Worm (Caenorhabditis elegans) whole organism, midembryonic: ENCODE results near the gene larp-1.

Experiments used
- T22C8.4 ChIP-seq: fragments of 200-800 bp; sonication (Bioruptor generic); IDR thresholded peaks from 2 replicates; pipeline ENCODE4 v1.3.6; 2022; ENCODE audit warnings: missing genetic modification characterization, missing compliant biosample characterization
- cog-1 ChIP-seq: sonication (generic microtip); optimal IDR thresholded peaks from 2 replicates; lab custom pipeline; 2016; ENCODE audit warnings: missing genetic modification characterization, missing compliant biosample characterization
- flt-1 ChIP-seq: fragments of 200-800 bp; sonication (Bioruptor generic); IDR thresholded peaks from 2 replicates; pipeline ENCODE4 v1.3.6; 2022; ENCODE audit warnings: missing genetic modification characterization, missing compliant biosample characterization
- klf-2 ChIP-seq: fragments of 200-800 bp; sonication (Bioruptor generic); conservative IDR thresholded peaks from 2 replicates; pipeline ENCODE4 v1.3.6; 2022; ENCODE audit warnings: missing genetic modification reagents, missing genetic modification characterization, missing compliant biosample characterization
- med-1 ChIP-seq: sonication (generic microtip); optimal IDR thresholded peaks from 2 replicates; lab custom pipeline; 2017; ENCODE audit warnings: missing genetic modification characterization, mild to moderate bottlenecking, missing compliant biosample characterization, antibody characterized with exemption, missing genetic modification reagents; ENCODE audit not compliant: insufficient read depth
- ref-1 ChIP-seq: fragments of 200-800 bp; sonication (Bioruptor generic); conservative IDR thresholded peaks from 2 replicates; pipeline ENCODE4 v1.3.6; 2022; ENCODE audit warnings: missing genetic modification reagents, missing genetic modification characterization, missing compliant biosample characterization
- tab-1 ChIP-seq: fragments of 200-800 bp; sonication (Bioruptor generic); IDR thresholded peaks from 2 replicates; pipeline ENCODE4 v1.3.6; 2022; ENCODE audit warnings: missing genetic modification characterization, missing compliant biosample characterization
- ztf-23 ChIP-seq: fragments of 200-800 bp; sonication (Bioruptor generic); IDR thresholded peaks from 2 replicates; pipeline ENCODE4 v1.3.6; 2022; ENCODE audit warnings: missing genetic modification reagents, missing genetic modification characterization, missing compliant biosample characterization
- ztf-29 ChIP-seq: fragments of 200-800 bp; sonication (Bioruptor generic); IDR thresholded peaks from 2 replicates; pipeline ENCODE4 v1.3.6; 2022; ENCODE audit warnings: missing genetic modification reagents, missing genetic modification characterization, missing compliant biosample characterization

larp-1 gene

DNA sequence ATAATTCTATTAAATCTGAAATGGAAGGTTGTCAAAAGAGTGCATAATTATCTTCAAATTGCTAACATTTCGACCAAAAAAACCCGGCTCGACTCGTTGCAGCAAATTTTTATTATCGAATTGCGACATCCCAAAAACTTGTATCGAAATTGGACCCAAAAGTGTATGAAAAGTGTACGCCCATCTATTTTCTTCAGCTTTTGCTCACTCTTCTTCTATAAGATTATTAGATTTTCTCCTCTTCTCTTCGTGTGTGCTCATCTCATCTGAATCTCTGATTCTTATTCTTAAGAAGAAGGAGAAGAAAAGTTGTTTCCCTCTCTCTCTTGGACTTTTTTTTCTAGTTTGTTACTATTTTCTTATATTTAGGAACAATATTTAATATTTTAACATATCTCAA, 50.2 kb downstream of the larp-1 start:
- TF ChIP-seq tab-1 (GFP tag; lab: Robert Waterston, UW) (no peak), klf-2 (GFP tag; lab: Robert Waterston, UW) (no peak), T22C8.4 (GFP tag; lab: Robert Waterston, UW) (no peak), ztf-23 (no peak), med-1 (GFP tag; lab: Kevin White, UChicago) (no peak), ztf-29 (GFP tag; lab: Robert Waterston, UW) (no peak), ref-1 (no peak), flt-1 (GFP tag; lab: Robert Waterston, UW) (no peak), cog-1 (tag; lab: Kevin White, UChicago) (no peak)

DNA sequence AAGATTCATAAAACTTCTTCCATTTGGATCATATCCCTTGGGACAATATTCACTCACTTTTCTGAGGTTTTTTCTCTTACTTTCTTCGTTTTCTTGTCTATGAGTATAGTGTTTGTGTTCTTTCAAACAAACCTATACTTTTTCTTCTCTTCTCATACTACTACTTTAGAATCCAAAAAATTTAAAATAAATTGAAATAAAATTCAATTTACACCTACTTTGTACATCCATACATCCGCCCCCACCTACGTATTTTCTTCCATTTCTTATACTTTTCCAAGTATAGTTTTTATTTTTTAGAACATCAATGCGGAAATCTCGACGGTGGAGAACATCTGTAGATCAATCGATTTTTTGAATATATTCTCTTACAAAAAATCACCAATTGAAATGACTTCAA, 52.2 kb downstream of the larp-1 start, which contains the start of gene nca-2:
Gene nca-2 (plus strand): TSS at position 301 of the 400 bp plus-strand sequence.
- TF ChIP-seq ref-1 (no peak), cog-1 (tag; lab: Kevin White, UChicago) (no peak), ztf-23 (no peak), ztf-29 (GFP tag; lab: Robert Waterston, UW) (no peak), flt-1 (GFP tag; lab: Robert Waterston, UW) (no peak), med-1 (GFP tag; lab: Kevin White, UChicago) (no peak), klf-2 (GFP tag; lab: Robert Waterston, UW) (no peak), T22C8.4 (GFP tag; lab: Robert Waterston, UW) (no peak), tab-1 (GFP tag; lab: Robert Waterston, UW) (no peak)

DNA sequence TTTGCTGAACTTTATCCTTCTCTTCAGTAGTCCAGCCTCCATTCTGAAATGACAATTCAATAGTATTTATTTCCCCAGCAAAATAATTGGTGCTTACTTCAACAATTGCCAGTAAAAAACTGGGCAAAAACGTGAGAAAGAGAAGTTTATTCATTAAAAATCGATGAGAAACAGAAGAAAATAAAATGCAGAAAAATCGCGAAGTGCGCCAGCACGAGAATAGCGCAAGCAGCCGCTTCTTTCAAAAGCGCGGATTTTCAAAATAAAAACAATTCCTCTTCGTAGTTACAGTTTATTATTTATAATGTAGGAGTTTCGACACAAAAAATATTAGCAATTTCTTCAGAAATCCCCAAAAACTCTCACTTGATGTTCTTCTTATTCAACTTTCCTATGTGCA, 54.6 kb downstream of the larp-1 start, which contains the start of gene C27F2.9:
Gene C27F2.9 (minus strand): TSS at position 159 of the 400 bp plus-strand sequence.
- TF ChIP-seq flt-1 (GFP tag; lab: Robert Waterston, UW) (peak; percentile 76), cog-1 (tag; lab: Kevin White, UChicago) (no peak), T22C8.4 (GFP tag; lab: Robert Waterston, UW) (0 out of 2 replicates have a peak, but pooled peaks have one; percentile 27), ztf-23 (peak; percentile 61; the same call in 1 of the 2 replicates), tab-1 (GFP tag; lab: Robert Waterston, UW) (0 out of 2 replicates have a peak, but pooled peaks have one; percentile 22), med-1 (GFP tag; lab: Kevin White, UChicago) (peak; percentile 1), ref-1 (no peak), klf-2 (GFP tag; lab: Robert Waterston, UW) (no peak)

DNA sequence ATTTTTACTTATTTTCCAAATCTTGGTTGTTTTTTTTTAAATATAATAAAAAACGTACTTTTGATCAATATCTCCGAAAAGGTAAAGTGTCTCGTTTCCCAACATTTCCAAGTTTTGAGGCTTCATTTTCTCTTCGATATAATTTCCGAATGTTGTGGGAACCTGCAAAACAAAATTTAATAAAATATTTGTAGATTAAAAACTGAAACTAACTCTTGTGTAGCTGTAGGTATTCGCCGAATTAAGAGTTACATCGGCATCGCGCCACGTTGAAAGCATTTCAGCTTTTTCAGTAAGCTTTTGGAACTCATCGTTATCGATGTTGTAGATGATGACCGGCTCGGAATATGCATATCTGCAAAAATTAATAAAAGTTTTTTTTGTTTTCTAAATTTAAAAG, 55.1 kb downstream of the larp-1 start, which contains the start of gene vps-22:
Gene vps-22 (minus strand): TSS at position 101 of the 400 bp plus-strand sequence.
- TF ChIP-seq klf-2 (GFP tag; lab: Robert Waterston, UW) = no peak
- no peak for TF ChIP-seq flt-1 (GFP tag; lab: Robert Waterston, UW)
- no peak for TF ChIP-seq T22C8.4 (GFP tag; lab: Robert Waterston, UW)
- TF ChIP-seq ztf-23 = no peak
- TF ChIP-seq cog-1 (tag; lab: Kevin White, UChicago) = no peak
- TF ChIP-seq tab-1 (GFP tag; lab: Robert Waterston, UW) = no peak
- TF ChIP-seq ztf-29 (GFP tag; lab: Robert Waterston, UW) = no peak
- no peak for TF ChIP-seq ref-1
- no peak for TF ChIP-seq med-1 (GFP tag; lab: Kevin White, UChicago)

DNA sequence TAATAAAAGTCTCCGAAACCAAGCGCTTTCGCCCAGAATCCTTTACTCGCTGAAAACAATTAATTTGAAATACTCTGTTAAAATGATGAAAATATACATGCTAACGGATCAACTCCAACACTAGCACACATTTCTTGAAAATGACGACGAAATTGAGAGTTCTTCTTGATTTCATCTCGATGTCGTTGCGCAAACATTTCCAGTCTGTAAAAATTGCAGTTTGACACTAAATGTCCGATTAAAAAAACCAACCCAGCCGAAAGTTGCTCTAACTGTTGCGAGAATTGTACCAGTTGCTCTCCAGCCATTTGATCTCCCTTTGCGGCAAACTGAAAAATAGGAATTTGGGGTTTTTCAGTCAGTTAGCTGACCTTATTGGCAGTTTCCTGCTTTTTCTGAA, 56.2 kb downstream of the larp-1 start:
- TF ChIP-seq med-1 (GFP tag; lab: Kevin White, UChicago) (no peak), flt-1 (GFP tag; lab: Robert Waterston, UW) (no peak), cog-1 (tag; lab: Kevin White, UChicago) (no peak), ztf-23 (no peak), ref-1 (no peak), ztf-29 (GFP tag; lab: Robert Waterston, UW) (no peak), klf-2 (GFP tag; lab: Robert Waterston, UW) (no peak), T22C8.4 (GFP tag; lab: Robert Waterston, UW) (no peak), tab-1 (GFP tag; lab: Robert Waterston, UW) (no peak)

DNA sequence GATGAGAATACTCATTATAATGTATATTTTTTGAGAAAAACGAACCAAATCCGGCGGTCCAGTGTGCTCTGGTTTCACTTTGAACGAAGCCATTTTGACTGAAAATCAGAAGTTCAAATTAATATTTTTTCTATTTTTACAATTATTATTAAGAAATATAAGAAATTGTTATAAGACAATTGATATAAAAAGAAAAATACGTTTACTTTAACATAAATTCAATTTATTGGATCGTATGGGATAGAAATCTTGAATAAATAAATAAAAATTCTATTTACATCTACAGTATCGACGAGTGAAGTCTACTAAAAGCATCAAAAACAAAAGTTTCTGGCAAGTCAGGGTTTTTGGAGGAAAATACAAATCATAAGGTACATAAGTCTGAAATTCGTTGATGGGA, 57.2 kb downstream of the larp-1 start, which contains the start of gene C27F2.4:
Gene C27F2.4 (minus strand): TSS at position 101 of the 400 bp plus-strand sequence.
- no peak for TF ChIP-seq tab-1 (GFP tag; lab: Robert Waterston, UW)
